Fruit fly (Drosophila melanogaster) whole organism, wandering third instar larva: ENCODE results near the gene CG6664.

Source experiments
- CG32264 ChIP-seq: fragments of 200-800 bp; sonication (Bioruptor generic); optimal IDR thresholded peaks from 2 replicates; lab custom pipeline; 2016; ENCODE audit warnings: missing biosample characterization, missing genetic modification characterization
- Dfd ChIP-seq: fragments of >200 bp; optimal IDR thresholded peaks from 2 replicates; lab custom pipeline; 2017; ENCODE audit warnings: missing biosample characterization, missing genetic modification characterization
- HLH106 ChIP-seq: fragments of 200-800 bp; optimal IDR thresholded peaks from 3 replicates; lab custom pipeline; 2019; ENCODE audit warnings: missing biosample characterization, mild to moderate bottlenecking, missing genetic modification characterization, moderate library complexity
- Hnf4 ChIP-seq: fragments of 200-800 bp; sonication (Bioruptor generic); optimal IDR thresholded peaks from 2 replicates; lab custom pipeline; 2016; ENCODE audit warnings: missing biosample characterization, mild to moderate bottlenecking, missing genetic modification characterization
- Mio ChIP-seq: sonication (Bioruptor generic); optimal IDR thresholded peaks from 2 replicates; lab custom pipeline; 2016; ENCODE audit warnings: missing biosample characterization, missing genetic modification characterization
- dmrt93B ChIP-seq: fragments of 200-800 bp; sonication (Bioruptor generic); optimal IDR thresholded peaks from 2 replicates; lab custom pipeline; 2018; ENCODE audit warnings: missing biosample characterization, mild to moderate bottlenecking, missing genetic modification characterization
- ey ChIP-seq: fragments of 200-800 bp; sonication (Bioruptor generic); optimal IDR thresholded peaks from 2 replicates; lab custom pipeline; 2016; ENCODE audit warnings: missing biosample characterization, missing genetic modification characterization
- fru ChIP-seq: fragments of 200-800 bp; sonication (Bioruptor generic); optimal IDR thresholded peaks from 3 replicates; lab custom pipeline; 2016; ENCODE audit warnings: missing biosample characterization, mild to moderate bottlenecking, missing genetic modification characterization
- h ChIP-seq: fragments of 200-800 bp; sonication (Bioruptor generic); optimal IDR thresholded peaks from 3 replicates; lab custom pipeline; 2016; ENCODE audit warnings: missing biosample characterization, mild to moderate bottlenecking, missing genetic modification characterization
- pan ChIP-seq: fragments of >200 bp; optimal IDR thresholded peaks from 2 replicates; lab custom pipeline; 2017
- psq ChIP-seq: fragments of 200-800 bp; sonication (Bioruptor generic); optimal IDR thresholded peaks from 3 replicates; lab custom pipeline; 2017; ENCODE audit warnings: missing biosample characterization, mild to moderate bottlenecking, missing genetic modification characterization, moderate library complexity
- sage ChIP-seq: fragments of 200-800 bp; sonication (Bioruptor generic); optimal IDR thresholded peaks from 2 replicates; lab custom pipeline; 2016; ENCODE audit warnings: missing biosample characterization, mild to moderate bottlenecking, missing genetic modification characterization

DNA sequence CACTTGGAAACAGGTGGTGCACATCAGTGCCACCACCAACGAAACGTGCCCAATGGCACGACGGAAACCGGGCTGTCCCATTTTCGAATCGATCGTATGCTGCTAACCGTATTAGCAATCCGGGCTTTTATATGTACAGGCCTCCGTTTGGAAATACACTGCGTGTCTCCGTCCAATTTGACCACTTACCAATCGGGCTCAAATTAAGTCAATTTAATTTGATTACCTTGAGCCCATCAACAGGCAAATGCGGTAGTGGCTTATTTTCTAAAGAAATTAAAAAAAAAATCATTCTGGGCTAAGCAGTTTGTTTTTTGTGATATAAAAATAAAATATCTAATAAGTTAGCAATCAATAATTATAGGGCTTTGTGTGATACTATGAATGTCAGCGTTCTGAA, 7.7 kb upstream of the CG6664 start, which contains the start of gene a10:
- TF ChIP-seq dmrt93B (GFP tag; lab: Kevin White, UChicago) (no peak), HLH106 (tag; lab: Kevin White, UChicago) (no peak), Dfd (GFP tag; lab: Kevin White, UChicago) (no peak), Hnf4 (GFP tag; lab: Kevin White, UChicago) (no peak), Mio (no peak), h (GFP tag; lab: Kevin White, UChicago) (no peak), pan (lab: Kevin White, UChicago) (no peak), CG32264 (GFP tag; lab: Kevin White, UChicago) (no peak), ey (GFP tag; lab: Kevin White, UChicago) (no peak), sage (GFP tag; lab: Kevin White, UChicago) (no peak), fru (GFP tag; lab: Kevin White, UChicago) (no peak), psq (no peak)
